Worm (Caenorhabditis elegans): ENCODE measurements around the gene srg-47.

- no peak for TF ChIP-seq W03F9.2 (tag; optimal IDR thresholded peaks at IDR 0.05)
- no peak for TF ChIP-seq him-1 (tag; optimal IDR thresholded peaks at IDR 0.05)
Observed at ce11 chrV:14532374-14532773, 23.7 kb downstream of the srg-47 start.

Measured in whole organism, L4/young adult.